Fruit fly (Drosophila melanogaster) whole organism, embryonic: ENCODE data around the gene CG17270.

Source experiments
- CG11247 ChIP-seq: fragments of 200-800 bp; sonication (Bioruptor generic); IDR thresholded peaks from 2 replicates; pipeline ENCODE4 v1.3.6; 2022; ENCODE audit warnings: missing biosample characterization, missing genetic modification characterization
- Camta ChIP-seq: fragments of 200-800 bp; sonication (Bioruptor generic); optimal IDR thresholded peaks from 2 replicates; lab custom pipeline; 2016; ENCODE audit warnings: missing biosample characterization, missing genetic modification characterization
- Tbp ChIP-seq: fragments of >200 bp; optimal IDR thresholded peaks from 2 replicates; lab custom pipeline; 2018; ENCODE audit warnings: missing biosample characterization, missing genetic modification characterization

DNA sequence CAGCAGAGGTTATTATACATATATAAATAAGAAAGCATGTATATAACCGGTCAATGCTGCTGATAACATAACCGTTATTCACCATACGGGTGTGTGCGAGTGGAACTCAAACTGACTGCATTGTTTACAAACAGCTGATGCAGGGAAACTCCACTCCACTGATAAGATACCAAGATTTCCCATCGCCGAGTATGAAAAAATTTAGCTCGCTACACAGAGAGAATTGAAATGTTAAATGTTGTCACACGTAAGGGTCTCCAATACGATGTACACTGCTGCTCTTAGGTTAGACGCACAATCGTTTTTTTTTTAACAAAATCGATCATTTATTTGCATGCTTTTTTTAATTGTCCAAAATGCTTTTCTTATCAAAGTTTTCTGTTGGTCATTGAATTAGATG, 14.9 kb upstream of the CG17270 start:
- no peak for TF ChIP-seq Tbp (GFP tag; lab: Kevin White, UChicago)
- no peak for TF ChIP-seq Camta
- TF ChIP-seq CG11247 (GFP tag; lab: Robert Waterston, UW), result no peak
